Worm (Caenorhabditis elegans): Measurements from ENCODE around the gene C36B7.3.

- TF ChIP-seq ztf-11 (tag; optimal IDR thresholded peaks at IDR 0.05) = no peak
- TF ChIP-seq R02D3.7 (tag; optimal IDR thresholded peaks at IDR 0.05) = no peak
- no peak for TF ChIP-seq nhr-237 (tag; optimal IDR thresholded peaks at IDR 0.05)
- no peak for TF ChIP-seq nhr-28 (tag; optimal IDR thresholded peaks at IDR 0.05)
These were observed 27.0 kb downstream of the C36B7.3 start for ce11 chrX:7128615-7129014.

Data from whole organism, L3 larva.